Worm (Caenorhabditis elegans): Measurements from ENCODE around the gene AC8.10.

DNA sequence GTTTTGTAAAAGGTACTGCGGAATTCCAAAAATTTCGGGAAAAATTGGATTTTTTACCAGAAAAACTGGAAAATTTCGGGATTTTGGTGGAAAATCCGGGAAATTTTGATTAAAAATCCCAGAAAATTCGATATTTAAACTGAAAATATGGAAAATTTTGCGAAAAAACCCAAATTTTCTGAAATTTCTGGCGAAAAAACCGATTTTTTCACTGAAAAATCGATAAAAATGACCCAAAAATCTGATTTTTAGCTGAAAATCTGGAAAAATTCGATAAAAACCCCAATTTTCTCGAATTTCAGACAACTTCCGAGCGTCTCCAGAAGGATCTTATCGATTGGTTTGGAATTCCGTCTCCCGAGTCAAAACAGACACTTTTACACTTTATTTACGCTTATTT lies 46.4 kb downstream of the AC8.10 start, which contains the start of gene T08D2.8:
- no peak for TF ChIP-seq nhr-237 (tag; optimal IDR thresholded peaks at IDR 0.05)
- no peak for TF ChIP-seq snpc-4 (tag; optimal IDR thresholded peaks at IDR 0.05)
- no peak for TF ChIP-seq nhr-12 (tag; optimal IDR thresholded peaks at IDR 0.05)
- no peak for TF ChIP-seq zag-1 (tag; optimal IDR thresholded peaks at IDR 0.05)
- no peak for TF ChIP-seq aly-2 (tag; optimal IDR thresholded peaks at IDR 0.05)
- no peak for TF ChIP-seq mep-1 (tag; optimal IDR thresholded peaks at IDR 0.05)
- no peak for TF ChIP-seq lin-35 (GFP tag; optimal IDR thresholded peaks at IDR 0.05)
- no peak for TF ChIP-seq nhr-90 (tag; optimal IDR thresholded peaks at IDR 0.05; ENCODE audit: poor library complexity)
- no peak for TF ChIP-seq unc-86 (tag; optimal IDR thresholded peaks at IDR 0.05)
- TF ChIP-seq aha-1 (tag; optimal IDR thresholded peaks at IDR 0.05) = no peak
- TF ChIP-seq egl-13 (tag; optimal IDR thresholded peaks at IDR 0.05) = no peak
- TF ChIP-seq ces-1 (GFP tag; optimal IDR thresholded peaks at IDR 0.05) = no peak

All from whole organism, L1 larva.